Worm (Caenorhabditis elegans) whole organism, L3 larva: ENCODE results near the gene cwc-15.

ENCODE experiments used
- R02D3.7 ChIP-seq: fragments of 150-350 bp; optimal IDR thresholded peaks from 2 replicates; lab custom pipeline; 2014; ENCODE audit warnings: missing biosample characterization, missing genetic modification characterization
- aly-2 ChIP-seq: fragments of 150-350 bp; optimal IDR thresholded peaks from 2 replicates; lab custom pipeline; 2014; ENCODE audit warnings: missing biosample characterization, missing genetic modification characterization
- egl-27 ChIP-seq: sonication (generic microtip); optimal IDR thresholded peaks from 4 replicates; lab custom pipeline; 2017; ENCODE audit warnings: missing biosample characterization, missing genetic modification reagents, missing genetic modification characterization
- fkh-10 ChIP-seq: sonication (generic microtip); optimal IDR thresholded peaks from 2 replicates; lab custom pipeline; 2017; ENCODE audit warnings: missing biosample characterization, missing genetic modification reagents, missing genetic modification characterization
- lin-39 ChIP-seq: fragments of 150-350 bp; optimal IDR thresholded peaks from 2 replicates; lab custom pipeline; 2018; ENCODE audit warnings: missing biosample characterization, missing genetic modification reagents, missing genetic modification characterization
- nhr-11 ChIP-seq: fragments of 150-350 bp; optimal IDR thresholded peaks from 2 replicates; lab custom pipeline; 2014; ENCODE audit warnings: missing biosample characterization, missing genetic modification characterization
- nhr-28 ChIP-seq: fragments of 150-350 bp; optimal IDR thresholded peaks from 2 replicates; lab custom pipeline; 2014; ENCODE audit warnings: missing biosample characterization, missing genetic modification characterization
- nhr-76 ChIP-seq: fragments of 150-350 bp; sonication (generic microtip); optimal IDR thresholded peaks from 5 replicates; lab custom pipeline; 2014; ENCODE audit warnings: missing biosample characterization, missing genetic modification characterization
- tbx-2 ChIP-seq: sonication (generic microtip); optimal IDR thresholded peaks from 2 replicates; lab custom pipeline; 2016; ENCODE audit warnings: mild to moderate bottlenecking, missing genetic modification characterization, missing compliant biosample characterization
- ztf-11 ChIP-seq: fragments of 150-350 bp; optimal IDR thresholded peaks from 2 replicates; lab custom pipeline; 2014; ENCODE audit warnings: missing biosample characterization, missing genetic modification characterization

DNA sequence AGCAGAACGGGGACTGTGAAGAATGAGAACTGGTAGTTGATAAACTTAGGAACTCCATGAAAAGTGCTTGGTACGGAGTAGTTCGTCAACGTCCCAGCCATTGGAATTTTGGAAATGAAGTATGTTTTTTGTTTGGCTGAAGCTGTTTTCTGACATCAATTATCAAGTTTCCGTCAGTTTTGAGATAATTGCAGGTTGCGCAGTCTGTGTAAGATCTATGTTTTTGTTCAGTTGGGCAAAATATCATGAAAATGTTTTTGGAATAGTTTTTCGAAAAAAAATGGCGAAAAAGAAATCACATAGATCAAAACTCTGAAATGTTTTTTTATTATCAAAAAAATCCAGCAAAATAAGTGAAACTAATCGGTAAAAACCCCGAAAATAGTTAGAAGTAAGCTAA, 48.3 kb upstream of the cwc-15 start, which contains the start of gene sru-22:
- no peak for TF ChIP-seq lin-39 (tag; lab: Kevin White, UChicago)
- TF ChIP-seq ztf-11 (tag; lab: Kevin White, UChicago): no peak
- no peak for TF ChIP-seq egl-27 (tag; lab: Kevin White, UChicago)
- TF ChIP-seq nhr-28 (tag; lab: Kevin White, UChicago): no peak
- TF ChIP-seq aly-2: no peak
- no peak for TF ChIP-seq nhr-11 (tag; lab: Kevin White, UChicago)
- no peak for TF ChIP-seq R02D3.7 (tag; lab: Kevin White, UChicago)
- TF ChIP-seq fkh-10 (GFP tag; lab: Kevin White, UChicago): no peak
- no peak for TF ChIP-seq tbx-2 (tag; lab: Kevin White, UChicago)
- no peak for TF ChIP-seq nhr-76 (tag; lab: Kevin White, UChicago)
